Fruit fly (Drosophila melanogaster) whole organism, adult: Measurements from ENCODE around the gene CG9497.

Source experiments
- CG11617 ChIP-seq: fragments of 200-800 bp; sonication (Bioruptor generic); optimal IDR thresholded peaks from 2 replicates; lab custom pipeline; 2017; ENCODE audit warnings: mild to moderate bottlenecking, missing biosample characterization, missing genetic modification reagents, missing genetic modification characterization
- CG12768 ChIP-seq: fragments of 200-800 bp; sonication (Bioruptor generic); optimal IDR thresholded peaks from 2 replicates; lab custom pipeline; 2017; ENCODE audit warnings: missing biosample characterization, missing genetic modification characterization, mild to moderate bottlenecking, moderate library complexity, missing genetic modification reagents
- CG14711 ChIP-seq: fragments of 200-800 bp; sonication (Bioruptor generic); optimal IDR thresholded peaks from 2 replicates; lab custom pipeline; 2018; ENCODE audit warnings: missing biosample characterization, mild to moderate bottlenecking, missing genetic modification characterization, moderate library complexity
- CG1620 ChIP-seq: fragments of 200-800 bp; sonication (Bioruptor generic); optimal IDR thresholded peaks from 2 replicates; lab custom pipeline; 2016; ENCODE audit warnings: missing biosample characterization, missing genetic modification characterization
- CG33017 ChIP-seq: fragments of 200-800 bp; sonication (Bioruptor generic); optimal IDR thresholded peaks from 2 replicates; lab custom pipeline; 2018; ENCODE audit warnings: missing biosample characterization, mild to moderate bottlenecking, missing genetic modification characterization, moderate library complexity
- CG5204 ChIP-seq: fragments of 200-800 bp; sonication (Bioruptor generic); optimal IDR thresholded peaks from 2 replicates; lab custom pipeline; 2016; ENCODE audit warnings: missing biosample characterization, missing genetic modification characterization
- CG7045 ChIP-seq: fragments of 200-800 bp; sonication (Bioruptor generic); optimal IDR thresholded peaks from 2 replicates; lab custom pipeline; 2017; ENCODE audit warnings: missing biosample characterization, mild to moderate bottlenecking, missing genetic modification characterization
- CG7101 ChIP-seq: fragments of 200-800 bp; sonication (Bioruptor generic); optimal IDR thresholded peaks from 2 replicates; lab custom pipeline; 2018; ENCODE audit warnings: missing biosample characterization, mild to moderate bottlenecking, missing genetic modification characterization, moderate library complexity
- Clk ChIP-seq: fragments of 200-800 bp; sonication (Bioruptor generic); optimal IDR thresholded peaks from 2 replicates; lab custom pipeline; 2017; ENCODE audit warnings: missing biosample characterization, missing genetic modification characterization
- Crg-1 ChIP-seq: fragments of 200-800 bp; sonication (Bioruptor generic); optimal IDR thresholded peaks from 2 replicates; lab custom pipeline; 2016; ENCODE audit warnings: missing biosample characterization, missing genetic modification characterization
- Hr96 ChIP-seq: fragments of 200-800 bp; sonication (Bioruptor generic); optimal IDR thresholded peaks from 2 replicates; lab custom pipeline; 2016; ENCODE audit warnings: missing biosample characterization, missing genetic modification characterization
- Mnt ChIP-seq: fragments of 200-800 bp; sonication (Bioruptor generic); optimal IDR thresholded peaks from 2 replicates; lab custom pipeline; 2016; ENCODE audit warnings: missing biosample characterization, mild to moderate bottlenecking, missing genetic modification characterization
- bab1 ChIP-seq: fragments of 200-800 bp; sonication (Bioruptor generic); optimal IDR thresholded peaks from 3 replicates; lab custom pipeline; 2019; ENCODE audit warnings: missing biosample characterization, mild to moderate bottlenecking, missing genetic modification characterization, moderate library complexity
- cic ChIP-seq: fragments of 200-800 bp; sonication (Bioruptor generic); optimal IDR thresholded peaks from 2 replicates; lab custom pipeline; 2017; ENCODE audit warnings: missing biosample characterization, mild to moderate bottlenecking, missing genetic modification characterization, moderate library complexity
- cnc ChIP-seq, 2 experiments: fragments of >200 bp; optimal IDR thresholded peaks; 2 replicates each; lab custom pipeline; 2017
- kay ChIP-seq: fragments of 200-800 bp; sonication (Bioruptor generic); peaks from one replicate; lab custom pipeline; 2016; ENCODE audit warnings: missing biosample characterization, missing genetic modification characterization, borderline replicate concordance
- ovo ChIP-seq: fragments of 200-800 bp; sonication (Bioruptor generic); optimal IDR thresholded peaks from 2 replicates; lab custom pipeline; 2016; ENCODE audit warnings: missing biosample characterization, missing genetic modification characterization
- pad ChIP-seq: fragments of 200-800 bp; sonication (Bioruptor generic); optimal IDR thresholded peaks from 3 replicates; lab custom pipeline; 2017; ENCODE audit warnings: missing biosample characterization, missing genetic modification characterization, mild to moderate bottlenecking, moderate library complexity, missing genetic modification reagents
- tj ChIP-seq: fragments of 200-800 bp; sonication (Bioruptor generic); optimal IDR thresholded peaks from 3 replicates; lab custom pipeline; 2017; ENCODE audit warnings: missing biosample characterization, mild to moderate bottlenecking, missing genetic modification characterization, moderate library complexity
- toe ChIP-seq: fragments of 200-800 bp; sonication (Bioruptor generic); optimal IDR thresholded peaks from 2 replicates; lab custom pipeline; 2016; ENCODE audit warnings: missing biosample characterization, missing genetic modification characterization

The CG9497 gene

DNA sequence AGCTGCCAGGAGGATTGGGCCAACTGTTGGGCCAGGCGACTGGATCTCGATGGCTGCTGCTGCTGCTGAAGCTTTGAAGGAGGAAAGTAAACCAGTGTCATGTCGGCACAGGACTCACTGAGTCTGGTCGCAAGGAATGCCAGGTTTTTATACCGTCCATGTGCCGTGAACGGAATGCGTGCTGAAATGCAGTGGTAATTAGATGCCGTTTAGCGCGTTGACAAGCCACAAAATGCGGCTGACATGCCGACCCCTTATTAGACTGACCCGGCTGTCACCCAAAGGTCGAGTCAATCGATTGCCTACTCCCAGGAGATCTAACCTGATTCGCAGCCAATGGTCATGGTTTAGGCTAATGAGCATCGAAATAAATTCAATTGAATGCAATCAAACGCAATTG lies 6.0 kb upstream of the CG9497 start, which contains the start of gene ppk7:
TSS of gene ppk7 (minus strand) at position 101 of the 400 bp plus-strand sequence.
- TF ChIP-seq CG5204 (GFP tag; lab: Kevin White, UChicago) (no peak), CG1620 (GFP tag; lab: Kevin White, UChicago) (no peak), kay (GFP tag; lab: Kevin White, UChicago) (no peak), pad (GFP tag; lab: Kevin White, UChicago) (no peak), cic (GFP tag; lab: Kevin White, UChicago) (no peak), CG11617 (GFP tag; lab: Kevin White, UChicago) (no peak)

DNA sequence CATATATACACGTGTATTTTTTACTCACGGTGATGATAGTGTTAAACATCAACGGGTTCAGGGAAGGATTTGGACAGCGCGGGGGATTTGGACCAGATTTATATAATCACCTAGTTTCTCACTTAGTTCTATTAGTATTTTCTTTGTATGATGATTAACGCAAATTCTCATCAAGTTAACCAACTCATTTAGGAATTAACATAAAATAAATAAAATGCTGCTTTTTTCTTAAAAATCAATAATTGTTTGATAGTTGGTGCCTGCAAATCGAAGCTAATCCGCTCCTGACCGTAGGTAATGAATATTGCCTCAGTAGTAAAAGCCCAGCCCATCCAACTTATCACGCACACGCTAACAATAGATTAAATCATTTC lies 3.6 kb upstream of the CG9497 start:
- TF ChIP-seq CG1620 (GFP tag; lab: Kevin White, UChicago) (peak; percentile 64), cic (GFP tag; lab: Kevin White, UChicago) (peak; percentile 98), toe (GFP tag; lab: Kevin White, UChicago) (peak; percentile 94), Mnt (peak; percentile 85), Clk (GFP tag; lab: Kevin White, UChicago) (peak; percentile 90), Crg-1 (peak; percentile 74), CG7101 (tag; lab: Kevin White, UChicago) (peak; percentile 95), CG5204 (GFP tag; lab: Kevin White, UChicago) (peak; percentile 95), kay (GFP tag; lab: Kevin White, UChicago) (peak; percentile 98), CG33017 (peak; percentile 95), tj (GFP tag; lab: Kevin White, UChicago) (peak; percentile 54), pad (GFP tag; lab: Kevin White, UChicago) (peak; percentile 83), bab1 (GFP tag; lab: Kevin White, UChicago) (peak; percentile 46), CG7045 (GFP tag; lab: Kevin White, UChicago) (peak; percentile 91), CG12768 (GFP tag; lab: Kevin White, UChicago) (peak; percentile 96), Hr96 (GFP tag; lab: Kevin White, UChicago) (peak; percentile 92), cnc (optimal IDR thresholded peaks at IDR 0.05; lab: Kevin White, UChicago) (no peak), ovo (GFP tag; lab: Kevin White, UChicago) (peak; percentile 55), CG14711 (tag; lab: Kevin White, UChicago) (peak; percentile 89), CG11617 (GFP tag; lab: Kevin White, UChicago) (peak; percentile 87)

DNA sequence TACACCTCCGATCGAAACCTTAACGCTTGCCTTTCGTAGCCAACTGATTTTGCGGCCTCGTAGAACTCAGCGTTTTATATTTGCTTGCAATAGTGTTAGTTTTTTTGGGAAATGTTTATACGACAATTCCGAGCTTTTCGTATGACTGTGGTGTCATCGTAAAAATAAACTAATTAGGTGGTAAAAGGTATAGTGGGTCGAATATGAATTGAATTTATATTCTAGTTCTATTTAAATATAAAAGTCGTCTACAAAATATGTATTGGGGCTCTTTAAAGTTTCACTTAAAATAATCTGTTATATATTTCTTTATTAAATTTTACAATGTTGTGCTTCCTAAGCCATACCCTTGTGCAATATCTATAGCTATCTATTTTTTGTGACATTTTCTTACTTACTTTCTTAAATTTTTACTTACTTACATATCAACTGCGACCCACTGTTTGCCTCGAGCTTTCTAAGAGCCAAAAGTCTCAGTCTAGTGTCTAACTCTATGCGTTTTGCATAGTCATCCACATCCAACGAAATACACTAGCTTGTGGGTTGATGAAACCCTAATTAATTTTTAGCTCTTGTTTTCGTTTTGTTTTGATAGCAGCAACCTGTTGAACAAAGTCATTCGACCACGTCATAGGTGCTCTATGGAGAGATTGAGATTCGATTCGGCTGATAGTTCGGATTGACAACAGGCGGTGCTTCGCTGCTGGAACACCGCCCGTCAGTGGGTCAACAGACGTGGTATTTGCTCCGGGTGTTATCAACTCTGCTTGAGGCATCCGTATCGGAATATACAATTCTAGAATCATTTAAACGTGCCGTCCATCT lies 3.0 kb upstream of the CG9497 start, which contains the start of gene CG9498:
TSS of gene CG9498 (minus strand) at position 51 of the 825 bp plus-strand sequence.
- TF ChIP-seq CG7045 (GFP tag; lab: Kevin White, UChicago): peak; percentile 47
- TF ChIP-seq CG12768 (GFP tag; lab: Kevin White, UChicago): peak; percentile 96
- peak in 1 of 2 experiments; percentile 90 for TF ChIP-seq cnc (optimal IDR thresholded peaks at IDR 0.05; lab: Kevin White, UChicago)
- peak; percentile 91 for TF ChIP-seq Clk (GFP tag; lab: Kevin White, UChicago)
- peak; percentile 32 for TF ChIP-seq Hr96 (GFP tag; lab: Kevin White, UChicago)
- peak; percentile 31 for TF ChIP-seq Crg-1
- TF ChIP-seq kay (GFP tag; lab: Kevin White, UChicago): peak; percentile 52
- no peak for TF ChIP-seq bab1 (GFP tag; lab: Kevin White, UChicago)
- peak; percentile 93 for TF ChIP-seq CG7101 (tag; lab: Kevin White, UChicago)
- TF ChIP-seq ovo (GFP tag; lab: Kevin White, UChicago): peak; percentile 2
- peak; percentile 89 for TF ChIP-seq CG11617 (GFP tag; lab: Kevin White, UChicago)
- peak; percentile 80 for TF ChIP-seq pad (GFP tag; lab: Kevin White, UChicago)
- peak; percentile 61 for TF ChIP-seq tj (GFP tag; lab: Kevin White, UChicago)
- TF ChIP-seq Mnt: peak; percentile 13
- TF ChIP-seq CG1620 (GFP tag; lab: Kevin White, UChicago): no peak
- TF ChIP-seq cic (GFP tag; lab: Kevin White, UChicago): peak; percentile 34
- peak; percentile 38 for TF ChIP-seq toe (GFP tag; lab: Kevin White, UChicago)
- TF ChIP-seq CG33017: peak; percentile 97
- peak; percentile 86 for TF ChIP-seq CG14711 (tag; lab: Kevin White, UChicago)
- TF ChIP-seq CG5204 (GFP tag; lab: Kevin White, UChicago): peak; percentile 72

DNA sequence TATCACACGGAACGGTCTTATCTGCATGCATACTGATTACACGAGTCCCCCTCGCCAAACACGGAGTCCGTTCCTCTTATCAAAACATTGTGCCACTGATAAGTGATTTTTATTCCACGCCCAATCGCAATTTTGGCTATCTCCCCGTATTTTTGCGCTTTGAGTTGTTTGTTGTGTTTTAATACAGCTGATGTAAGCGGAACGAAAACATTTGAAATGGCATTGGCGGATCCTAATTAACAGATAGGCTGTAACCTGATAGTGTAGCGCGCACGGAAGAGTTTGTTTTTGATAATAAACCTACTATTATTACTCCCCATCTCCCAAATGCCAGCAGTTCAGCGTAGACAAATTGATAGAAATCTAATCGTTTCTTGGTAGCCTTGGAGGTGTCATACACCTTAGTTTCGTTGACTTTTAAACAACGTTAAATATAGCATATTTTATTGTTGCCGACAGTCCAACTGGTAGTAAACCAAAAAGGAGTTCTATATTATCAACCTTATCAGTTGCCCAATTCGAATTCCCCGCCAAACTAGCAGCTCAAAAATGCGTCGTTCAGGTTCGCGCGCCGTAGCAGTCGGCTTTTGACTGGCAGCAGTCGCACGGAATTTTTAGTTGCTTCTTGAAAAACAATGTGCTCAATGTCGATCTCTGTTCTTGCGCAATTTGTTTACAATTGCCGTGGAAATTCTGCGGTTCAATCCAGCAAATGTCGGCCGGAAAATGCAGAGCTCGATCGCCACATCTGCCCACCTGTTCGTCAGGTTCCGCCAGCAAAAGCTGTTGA lies 4.9 kb downstream of the CG9497 start:
- TF ChIP-seq cic (GFP tag; lab: Kevin White, UChicago) (peak; percentile 94), CG1620 (GFP tag; lab: Kevin White, UChicago) (no peak), Mnt (peak; percentile 68), CG12768 (GFP tag; lab: Kevin White, UChicago) (peak; percentile 34), kay (GFP tag; lab: Kevin White, UChicago) (peak; percentile 92)

DNA sequence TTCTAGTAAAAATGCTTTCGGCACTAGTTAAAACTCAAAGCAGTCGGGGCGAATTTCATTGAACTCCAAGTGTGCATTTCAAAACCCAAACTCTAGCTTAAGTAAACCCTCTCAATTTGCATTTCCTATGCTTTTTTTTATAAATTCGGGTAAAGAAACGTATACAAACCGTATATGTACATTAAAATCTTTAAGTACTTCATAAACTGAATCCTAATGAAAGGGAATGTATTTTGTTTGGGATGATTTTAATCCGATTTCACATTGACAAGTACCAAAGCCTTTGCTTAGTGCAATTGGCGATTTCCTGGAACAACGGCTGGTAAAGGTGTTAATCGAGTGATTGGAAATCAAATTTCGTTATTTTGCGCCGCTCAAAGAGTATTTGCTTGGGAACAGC lies 7.0 kb downstream of the CG9497 start:
- no peak for TF ChIP-seq pad (GFP tag; lab: Kevin White, UChicago)
- peak; percentile 91 for TF ChIP-seq kay (GFP tag; lab: Kevin White, UChicago)
